Worm (Caenorhabditis elegans) whole organism, mixed stage, embryonic: ENCODE measurements around the gene idpc-4.

ENCODE experiments used
- bed-3 ChIP-seq: fragments of 200-800 bp; sonication (Bioruptor generic); optimal IDR thresholded peaks from 3 replicates; lab custom pipeline; 2018; ENCODE audit warnings: mild to moderate bottlenecking, missing genetic modification characterization, moderate library complexity, missing compliant biosample characterization
- blmp-1 ChIP-seq: fragments of 150-350 bp; optimal IDR thresholded peaks from 2 replicates; lab custom pipeline; 2014; ENCODE audit warnings: missing biosample characterization, missing genetic modification characterization
- ces-1 ChIP-seq: fragments of 150-350 bp; optimal IDR thresholded peaks from 2 replicates; lab custom pipeline; 2014; ENCODE audit warnings: missing biosample characterization, missing genetic modification reagents, missing genetic modification characterization
- elt-3 ChIP-seq: fragments of 150-350 bp; optimal IDR thresholded peaks from 2 replicates; lab custom pipeline; 2014; ENCODE audit warnings: missing biosample characterization, missing genetic modification characterization
- flh-1 ChIP-seq: fragments of 200-800 bp; sonication (Bioruptor generic); optimal IDR thresholded peaks from 2 replicates; lab custom pipeline; 2018; ENCODE audit warnings: mild to moderate bottlenecking, missing genetic modification characterization, moderate library complexity, missing compliant biosample characterization
- lin-13 ChIP-seq: fragments of 150-350 bp; optimal IDR thresholded peaks from 2 replicates; lab custom pipeline; 2014; ENCODE audit warnings: missing biosample characterization, missing genetic modification characterization
- lsy-2 ChIP-seq: fragments of 150-350 bp; optimal IDR thresholded peaks from 2 replicates; lab custom pipeline; 2014; ENCODE audit warnings: missing biosample characterization, missing genetic modification characterization
- nhr-237 ChIP-seq: fragments of 150-350 bp; optimal IDR thresholded peaks from 2 replicates; lab custom pipeline; 2014; ENCODE audit warnings: missing biosample characterization, missing genetic modification characterization
- nhr-76 ChIP-seq: sonication (generic microtip); optimal IDR thresholded peaks from 2 replicates; lab custom pipeline; 2017; ENCODE audit warnings: missing biosample characterization, missing genetic modification characterization
- pha-4 ChIP-seq: fragments of 150-350 bp; optimal IDR thresholded peaks from 2 replicates; lab custom pipeline; 2018; ENCODE audit warnings: missing biosample characterization, missing genetic modification reagents, missing genetic modification characterization
- unc-62 ChIP-seq: fragments of 150-350 bp; optimal IDR thresholded peaks from 2 replicates; lab custom pipeline; 2014; ENCODE audit warnings: missing biosample characterization, missing genetic modification reagents, missing genetic modification characterization
- ztf-11 ChIP-seq: fragments of 150-350 bp; optimal IDR thresholded peaks from 2 replicates; lab custom pipeline; 2014; ENCODE audit warnings: missing biosample characterization, missing genetic modification characterization

- no peak for TF ChIP-seq nhr-237 (tag; lab: Kevin White, UChicago)
- no peak for TF ChIP-seq ztf-11
- no peak for TF ChIP-seq bed-3 (GFP tag; lab: Kevin White, UChicago)
- no peak for TF ChIP-seq lsy-2 (tag; lab: Kevin White, UChicago)
- peak; percentile 62 for TF ChIP-seq ces-1 (GFP tag; lab: Kevin White, UChicago)
- TF ChIP-seq unc-62 (GFP tag; lab: Kevin White, UChicago): no peak
- TF ChIP-seq lin-13 (tag; lab: Kevin White, UChicago): no peak
- TF ChIP-seq elt-3: no peak
- TF ChIP-seq blmp-1 (tag; lab: Kevin White, UChicago): no peak
- TF ChIP-seq pha-4: no peak
- TF ChIP-seq flh-1 (GFP tag; lab: Kevin White, UChicago): no peak
- TF ChIP-seq nhr-76 (tag; lab: Kevin White, UChicago): no peak
These were observed 41.2 kb downstream of the idpc-4 start, which contains the start of gene ZK287.1 for ce11 chrV:9666394-9666793.
